Worm (Caenorhabditis elegans) whole organism, late embryonic: ENCODE results near the gene par-3.

Source experiments
- C08G9.2 ChIP-seq: sonication (generic microtip); optimal IDR thresholded peaks from 2 replicates; lab custom pipeline; 2016; ENCODE audit warnings: mild to moderate bottlenecking, missing genetic modification characterization, moderate library complexity, missing compliant biosample characterization
- F13H6.1 ChIP-seq: sonication (generic microtip); optimal IDR thresholded peaks from 2 replicates; lab custom pipeline; 2016; ENCODE audit warnings: missing genetic modification characterization, missing compliant biosample characterization
- K02D7.2 ChIP-seq: sonication (generic microtip); optimal IDR thresholded peaks from 2 replicates; lab custom pipeline; 2017; ENCODE audit warnings: mild to moderate bottlenecking, missing genetic modification characterization, missing compliant biosample characterization
- ceh-31 ChIP-seq: sonication (generic microtip); optimal IDR thresholded peaks from 2 replicates; lab custom pipeline; 2016; ENCODE audit warnings: missing genetic modification characterization, missing compliant biosample characterization
- dmd-4 ChIP-seq: sonication (generic microtip); optimal IDR thresholded peaks from 2 replicates; lab custom pipeline; 2016; ENCODE audit warnings: borderline replicate concordance, missing genetic modification characterization, missing compliant biosample characterization
- eyg-1 ChIP-seq: sonication (generic microtip); optimal IDR thresholded peaks from 2 replicates; lab custom pipeline; 2016; ENCODE audit warnings: missing genotype, missing genetic modification characterization, missing compliant biosample characterization
- nhr-11 ChIP-seq: fragments of 150-350 bp; optimal IDR thresholded peaks from 2 replicates; lab custom pipeline; 2014; ENCODE audit warnings: missing biosample characterization, missing genetic modification characterization
- pqm-1 ChIP-seq: sonication (generic microtip); optimal IDR thresholded peaks from 2 replicates; lab custom pipeline; 2016; ENCODE audit warnings: missing genetic modification characterization, missing compliant biosample characterization
- unc-42 ChIP-seq: sonication (generic microtip); optimal IDR thresholded peaks from 2 replicates; lab custom pipeline; 2016; ENCODE audit warnings: missing genotype, missing genetic modification characterization, missing compliant biosample characterization

DNA sequence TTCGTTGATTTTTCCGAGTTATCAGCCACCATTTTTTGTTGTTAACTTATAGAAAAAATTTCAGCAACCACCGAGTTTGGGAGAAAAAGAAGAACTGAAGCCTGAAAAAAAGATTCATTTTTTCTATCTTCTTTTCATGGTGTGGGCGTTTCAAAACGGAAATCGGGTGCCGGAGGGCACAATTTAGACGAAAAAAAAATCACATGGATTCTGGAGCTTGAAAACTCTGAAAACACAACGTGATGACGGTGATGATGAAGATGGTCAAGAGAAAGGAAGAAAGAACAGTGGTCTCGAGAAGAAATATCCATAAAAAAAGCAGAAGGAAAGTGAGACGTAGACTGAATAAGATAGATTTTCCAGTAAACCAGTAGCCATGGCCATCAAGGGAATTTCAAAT lies 20.0 kb downstream of the par-3 start, which contains the start of gene rcan-1:
- TF ChIP-seq pqm-1 (tag; lab: Kevin White, UChicago) = no peak
- no peak for TF ChIP-seq K02D7.2 (tag; lab: Kevin White, UChicago)
- TF ChIP-seq C08G9.2 (tag; lab: Kevin White, UChicago) = no peak
- no peak for TF ChIP-seq ceh-31
- TF ChIP-seq nhr-11 (tag; lab: Kevin White, UChicago) = no peak
- no peak for TF ChIP-seq F13H6.1
- TF ChIP-seq unc-42 (tag; lab: Kevin White, UChicago) = no peak
- no peak for TF ChIP-seq eyg-1
- no peak for TF ChIP-seq dmd-4 (tag; lab: Kevin White, UChicago)
